Fruit fly (Drosophila melanogaster) whole organism, pupa: Measurements from ENCODE around the gene usp.

Experiments
- CG10348 ChIP-seq: fragments of 200-800 bp; sonication (Bioruptor generic); IDR thresholded peaks from 2 replicates; pipeline ENCODE4 v1.3.6; 2022; ENCODE audit warnings: missing biosample characterization, missing genetic modification characterization
- CG12605 ChIP-seq: fragments of 200-800 bp; sonication (Bioruptor generic); IDR thresholded peaks from 2 replicates; pipeline ENCODE4 v1.3.6; 2022; ENCODE audit warnings: missing biosample characterization, missing genetic modification characterization
- CG13204 ChIP-seq: fragments of 200-800 bp; sonication (Bioruptor generic); optimal IDR thresholded peaks from 2 replicates; lab custom pipeline; 2018; ENCODE audit warnings: missing biosample characterization, mild to moderate bottlenecking, missing genetic modification characterization, moderate library complexity
- CG14655 ChIP-seq: fragments of 200-800 bp; sonication (Bioruptor generic); optimal IDR thresholded peaks from 3 replicates; lab custom pipeline; 2017; ENCODE audit warnings: mild to moderate bottlenecking, missing biosample characterization, missing genetic modification reagents, missing genetic modification characterization
- CG15710 ChIP-seq: fragments of 200-800 bp; sonication (Bioruptor generic); optimal IDR thresholded peaks from 2 replicates; lab custom pipeline; 2018; ENCODE audit warnings: missing biosample characterization, mild to moderate bottlenecking, missing genetic modification characterization, moderate library complexity
- CG17806 ChIP-seq: fragments of 200-800 bp; sonication (Bioruptor generic); optimal IDR thresholded peaks from 2 replicates; lab custom pipeline; 2018; ENCODE audit warnings: missing biosample characterization, mild to moderate bottlenecking, missing genetic modification characterization, moderate library complexity
- CG32121 ChIP-seq: fragments of 200-800 bp; sonication (Bioruptor generic); IDR thresholded peaks from 2 replicates; pipeline ENCODE4 v1.3.6; 2022; ENCODE audit warnings: missing biosample characterization, missing genetic modification characterization
- CG34367 ChIP-seq: fragments of 200-800 bp; sonication (Bioruptor generic); optimal IDR thresholded peaks from 2 replicates; lab custom pipeline; 2018; ENCODE audit warnings: missing biosample characterization, mild to moderate bottlenecking, missing genetic modification characterization
- CG4496 ChIP-seq: fragments of 200-800 bp; sonication (Bioruptor generic); IDR thresholded peaks from 3 replicates; pipeline ENCODE4 v1.3.6; 2022; ENCODE audit warnings: missing biosample characterization, missing genetic modification characterization
- CG8159 ChIP-seq: fragments of 200-800 bp; sonication (Bioruptor generic); optimal IDR thresholded peaks from 3 replicates; lab custom pipeline; 2018; ENCODE audit warnings: missing biosample characterization, mild to moderate bottlenecking, missing genetic modification characterization, moderate library complexity
- CG8301 ChIP-seq: fragments of 200-800 bp; sonication (Bioruptor generic); optimal IDR thresholded peaks from 2 replicates; lab custom pipeline; 2018; ENCODE audit warnings: missing biosample characterization, mild to moderate bottlenecking, missing genetic modification characterization
- CG9948 ChIP-seq: fragments of 200-800 bp; sonication (Bioruptor generic); optimal IDR thresholded peaks from 2 replicates; lab custom pipeline; 2018; ENCODE audit warnings: missing biosample characterization, mild to moderate bottlenecking, missing genetic modification characterization, moderate library complexity
- D1 ChIP-seq: fragments of 200-800 bp; sonication (Bioruptor generic); optimal IDR thresholded peaks from 2 replicates; lab custom pipeline; 2018; ENCODE audit warnings: missing biosample characterization, mild to moderate bottlenecking, missing genetic modification characterization, moderate library complexity
- EcR ChIP-seq: fragments of 200-800 bp; sonication (Bioruptor generic); optimal IDR thresholded peaks from 3 replicates; lab custom pipeline; 2019; ENCODE audit warnings: missing biosample characterization, missing genetic modification characterization, mild to moderate bottlenecking, moderate library complexity, missing genetic modification reagents
- Ets98B ChIP-seq: fragments of 200-800 bp; sonication (Bioruptor generic); IDR thresholded peaks from 2 replicates; pipeline ENCODE4 v1.3.6; 2022; ENCODE audit warnings: missing biosample characterization, missing genetic modification characterization
- Pif1A ChIP-seq: fragments of 200-800 bp; sonication (Bioruptor generic); optimal IDR thresholded peaks from 3 replicates; lab custom pipeline; 2016; ENCODE audit warnings: missing biosample characterization, missing genetic modification characterization
- Pif1B ChIP-seq: fragments of 200-800 bp; sonication (Bioruptor generic); optimal IDR thresholded peaks from 3 replicates; lab custom pipeline; 2016; ENCODE audit warnings: missing biosample characterization, missing genetic modification characterization
- Snoo ChIP-seq: fragments of 200-800 bp; sonication (Bioruptor generic); optimal IDR thresholded peaks from 3 replicates; lab custom pipeline; 2017; ENCODE audit warnings: missing biosample characterization, mild to moderate bottlenecking, missing genetic modification characterization, inconsistent platforms
- fd96Ca ChIP-seq: fragments of 200-800 bp; sonication (Bioruptor generic); IDR thresholded peaks from 3 replicates; pipeline ENCODE4 v1.3.6; 2022; ENCODE audit warnings: missing biosample characterization, missing genetic modification characterization
- gl ChIP-seq: fragments of 200-800 bp; sonication (Bioruptor generic); optimal IDR thresholded peaks from 2 replicates; lab custom pipeline; 2018; ENCODE audit warnings: missing biosample characterization, mild to moderate bottlenecking, missing genetic modification characterization
- rn ChIP-seq: fragments of 200-800 bp; sonication (Bioruptor generic); IDR thresholded peaks from 2 replicates; pipeline ENCODE4 v1.3.6; 2022; ENCODE audit warnings: missing biosample characterization, missing genetic modification characterization

Gene usp

DNA sequence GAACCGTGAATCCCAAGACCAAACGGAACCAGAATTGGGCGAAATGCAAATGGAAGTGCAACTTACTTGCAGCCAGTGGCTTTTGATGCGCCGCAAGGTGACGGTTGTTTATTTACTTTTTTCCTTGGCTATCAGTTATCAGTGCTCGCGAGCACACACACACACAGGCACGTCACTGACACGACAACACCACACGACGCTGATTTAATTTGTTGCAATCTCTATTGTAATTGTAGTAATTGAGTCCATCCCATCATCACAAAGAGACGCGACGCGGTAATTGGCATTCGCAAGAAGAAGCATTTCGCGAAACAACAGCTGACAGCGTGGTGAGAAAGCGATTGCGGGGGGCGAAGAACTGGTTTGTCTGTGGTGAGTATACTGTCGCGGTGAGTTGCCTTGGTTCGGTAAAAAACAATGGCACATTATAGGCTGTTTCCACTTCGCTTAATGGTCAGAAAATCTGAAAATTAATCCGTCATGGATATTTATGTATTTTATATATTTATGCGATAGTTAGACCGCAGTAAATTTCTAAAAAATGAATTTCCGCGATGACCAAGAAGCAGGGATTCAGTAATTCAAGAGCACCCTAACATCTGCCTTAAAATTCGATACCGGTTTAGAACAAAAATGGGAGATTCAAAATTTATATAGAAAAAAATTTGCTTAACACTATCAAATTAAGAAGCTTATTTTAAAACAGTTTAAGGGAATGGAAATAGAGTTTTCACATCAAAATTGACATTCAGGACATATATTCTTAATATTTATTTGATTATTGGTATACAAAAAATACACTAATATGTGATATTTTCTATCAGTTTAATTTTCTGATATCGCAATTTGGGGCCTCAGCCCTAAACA is at the start of gene usp, which contains the start of gene Actn:
Gene usp, minus strand, starts transcription at position 331 of the 867 bp plus-strand sequence.
Gene Actn, minus strand, starts transcription at position 331 of the 867 bp plus-strand sequence.
- TF ChIP-seq CG15710 (no peak), CG9948 (tag; lab: Kevin White, UChicago) (no peak), CG13204 (GFP tag; lab: Kevin White, UChicago) (peak; percentile 35), CG8301 (tag; lab: Kevin White, UChicago) (no peak), CG32121 (GFP tag; lab: Robert Waterston, UW) (peak; percentile 25; the same call in 1 of the 2 replicates), gl (tag; lab: Kevin White, UChicago) (no peak), EcR (peak; percentile 34), CG4496 (peak; percentile 46; the same call in 2 of the 3 replicates), CG17806 (tag; lab: Kevin White, UChicago) (peak; percentile 34), CG10348 (GFP tag; lab: Robert Waterston, UW) (no peak), rn (GFP tag; lab: Robert Waterston, UW) (no peak), CG8159 (tag; lab: Kevin White, UChicago) (peak; percentile 38), CG12605 (GFP tag; lab: Robert Waterston, UW) (peak; percentile 29; the same call in 1 of the 2 replicates), Pif1B (peak; percentile 17), fd96Ca (GFP tag; lab: Robert Waterston, UW) (peak; percentile 33; the same call in 1 of the 3 replicates), Snoo (tag; lab: Kevin White, UChicago) (peak; percentile 27), D1 (tag; lab: Kevin White, UChicago) (no peak), Pif1A (GFP tag; lab: Kevin White, UChicago) (peak; percentile 56), CG14655 (GFP tag; lab: Kevin White, UChicago) (peak; percentile 41), CG34367 (no peak), Ets98B (peak; percentile 42; the same call in 1 of the 2 replicates)

- TF ChIP-seq CG14655 (GFP tag; lab: Kevin White, UChicago) (peak; percentile 35), CG4496 (no peak), CG8301 (tag; lab: Kevin White, UChicago) (peak; percentile 31), CG13204 (GFP tag; lab: Kevin White, UChicago) (no peak), CG8159 (tag; lab: Kevin White, UChicago) (peak; percentile 33), rn (GFP tag; lab: Robert Waterston, UW) (no peak), Pif1A (GFP tag; lab: Kevin White, UChicago) (no peak), D1 (tag; lab: Kevin White, UChicago) (no peak), EcR (no peak)
Measured at dm6 chrX:2089812-2090211, 47.7 kb upstream of the usp start.

DNA sequence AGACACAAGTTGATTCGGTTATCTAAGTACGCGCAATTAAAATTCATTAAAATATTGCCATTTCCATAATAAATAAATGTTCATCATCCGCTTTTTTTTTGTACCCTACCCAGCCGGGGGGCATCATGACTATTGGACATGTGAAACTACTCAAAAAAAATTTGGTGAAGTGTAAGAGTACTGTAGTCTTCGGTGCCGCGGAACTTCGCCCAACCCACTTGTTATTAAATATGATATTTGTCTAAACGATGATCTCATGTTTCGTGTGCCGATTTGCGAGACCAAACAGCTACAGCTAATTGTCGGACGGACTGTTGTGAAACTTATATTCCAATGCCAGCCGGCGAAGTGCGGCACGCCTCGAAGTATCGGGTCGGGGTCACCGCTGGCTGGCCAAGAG is 46.7 kb upstream of the usp start:
- TF ChIP-seq Ets98B (0 out of 2 replicates have a peak, but pooled peaks have one; percentile 7), D1 (tag; lab: Kevin White, UChicago) (no peak)

- TF ChIP-seq CG32121 (GFP tag; lab: Robert Waterston, UW) (peak; percentile 84), rn (GFP tag; lab: Robert Waterston, UW) (0 out of 2 replicates have a peak, but pooled peaks have one; percentile 48), D1 (tag; lab: Kevin White, UChicago) (no peak), CG8301 (tag; lab: Kevin White, UChicago) (peak; percentile 57), CG12605 (GFP tag; lab: Robert Waterston, UW) (peak; percentile 75), CG13204 (GFP tag; lab: Kevin White, UChicago) (no peak), Pif1A (GFP tag; lab: Kevin White, UChicago) (peak; percentile 56), Ets98B (peak; percentile 89), CG14655 (GFP tag; lab: Kevin White, UChicago) (peak; percentile 74), CG8159 (tag; lab: Kevin White, UChicago) (no peak), CG10348 (GFP tag; lab: Robert Waterston, UW) (peak; percentile 59), Pif1B (peak; percentile 32), CG4496 (peak; percentile 92), gl (tag; lab: Kevin White, UChicago) (no peak), fd96Ca (GFP tag; lab: Robert Waterston, UW) (peak; percentile 89), CG34367 (no peak)
- TF ChIP-seq, all 21 proteins: peak for 11
Measured at dm6 chrX:2087501-2087900, 45.4 kb upstream of the usp start.

DNA sequence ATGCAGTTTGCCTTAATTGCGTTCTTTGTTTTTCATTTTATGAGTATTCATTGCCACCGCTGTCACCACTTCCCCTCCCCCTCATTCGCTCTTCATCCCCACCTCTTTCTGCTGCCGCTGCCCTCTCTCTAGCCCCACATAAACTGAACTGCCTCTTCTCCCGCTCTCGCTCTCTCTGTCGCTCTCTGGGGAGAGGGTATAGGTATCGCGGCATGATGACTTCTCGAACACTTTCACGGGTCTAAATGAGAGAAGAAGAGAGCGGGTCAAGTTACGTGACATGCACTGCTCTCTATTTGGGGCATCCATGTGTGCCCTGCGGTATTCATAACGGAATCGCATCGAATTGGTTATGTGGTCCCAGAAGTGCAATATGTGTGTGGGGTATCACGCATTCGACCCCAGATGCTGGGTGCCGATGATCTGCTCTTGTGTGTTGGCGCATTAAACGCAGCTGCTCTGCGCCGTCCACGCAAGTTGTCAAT is 41.6 kb upstream of the usp start:
- TF ChIP-seq fd96Ca (GFP tag; lab: Robert Waterston, UW) = peak; percentile 96
- peak; percentile 94 for TF ChIP-seq Pif1B
- peak; percentile 75 for TF ChIP-seq gl (tag; lab: Kevin White, UChicago)
- TF ChIP-seq CG17806 (tag; lab: Kevin White, UChicago) = peak; percentile 88
- peak; percentile 88 for TF ChIP-seq CG8301 (tag; lab: Kevin White, UChicago)
- TF ChIP-seq CG12605 (GFP tag; lab: Robert Waterston, UW) = peak; percentile 87
- peak; percentile 7 for TF ChIP-seq D1 (tag; lab: Kevin White, UChicago)
- peak; percentile 94 for TF ChIP-seq CG32121 (GFP tag; lab: Robert Waterston, UW)
- peak; percentile 86 for TF ChIP-seq rn (GFP tag; lab: Robert Waterston, UW)
- TF ChIP-seq CG34367 = peak; percentile 81
- TF ChIP-seq CG15710 = peak; percentile 85
- TF ChIP-seq Snoo (tag; lab: Kevin White, UChicago) = peak; percentile 85
- peak; percentile 88 for TF ChIP-seq CG9948 (tag; lab: Kevin White, UChicago)
- peak; percentile 64 for TF ChIP-seq CG13204 (GFP tag; lab: Kevin White, UChicago)
- peak; percentile 93 for TF ChIP-seq EcR
- peak; percentile 94 for TF ChIP-seq Ets98B
- peak; percentile 90 for TF ChIP-seq CG14655 (GFP tag; lab: Kevin White, UChicago)
- TF ChIP-seq CG8159 (tag; lab: Kevin White, UChicago) = peak; percentile 83
- TF ChIP-seq Pif1A (GFP tag; lab: Kevin White, UChicago) = peak; percentile 94
- TF ChIP-seq CG4496 = peak; percentile 94
- peak; percentile 76 for TF ChIP-seq CG10348 (GFP tag; lab: Robert Waterston, UW)
- TF ChIP-seq, all 21 proteins: peak for 21
